Fruit fly (Drosophila melanogaster): ENCODE data around the gene mRpL40.

DNA sequence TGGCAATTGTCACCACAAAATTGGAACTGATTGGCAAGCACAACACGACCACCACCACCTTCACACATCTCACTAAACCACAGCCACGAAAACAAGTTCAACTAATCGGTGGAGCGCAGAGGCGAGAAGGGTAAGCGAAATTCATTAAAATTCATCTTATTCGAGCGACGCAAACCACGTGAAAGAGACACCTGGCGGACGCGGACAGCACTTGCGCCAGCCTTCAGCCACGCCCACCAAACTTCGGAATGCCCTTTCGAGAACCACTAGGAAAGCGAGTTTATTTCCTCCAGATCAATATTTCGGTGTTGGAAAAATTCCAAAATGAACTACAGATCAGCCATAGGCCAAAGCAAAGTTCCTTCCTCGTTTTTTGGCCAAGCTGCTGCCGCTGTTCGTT is 12.2 kb upstream of the mRpL40 start:
- TF ChIP-seq CG9705 (GFP tag; optimal IDR thresholded peaks at IDR 0.05) (no peak), dl (GFP tag; optimal IDR thresholded peaks at IDR 0.05; ENCODE audit: insufficient read depth in 1 of 2, partially characterized antibody in 2 of 2) (no peak), Hr83 (GFP tag; optimal IDR thresholded peaks at IDR 0.05; ENCODE audit: poor library complexity, severe bottlenecking) (no peak), h (GFP tag; optimal IDR thresholded peaks at IDR 0.05) (no peak), woc (GFP tag; optimal IDR thresholded peaks at IDR 0.05) (no peak), Myc (optimal IDR thresholded peaks at IDR 0.05) (no peak), fru (GFP tag; optimal IDR thresholded peaks at IDR 0.05) (no peak), sv (GFP tag; optimal IDR thresholded peaks at IDR 0.05) (no peak), Abd-B (GFP tag; optimal IDR thresholded peaks at IDR 0.05) (no peak), usp (GFP tag; optimal IDR thresholded peaks at IDR 0.05) (no peak)
